Worm (Caenorhabditis elegans): ENCODE data around the gene sir-2.3.

The sir-2.3 gene

ce11 chrX:13350123-13350798, 18.8 kb downstream of the sir-2.3 start (continued):
- TF ChIP-seq Y5F2A.4 (GFP tag; optimal IDR thresholded peaks at IDR 0.05) = no peak

DNA sequence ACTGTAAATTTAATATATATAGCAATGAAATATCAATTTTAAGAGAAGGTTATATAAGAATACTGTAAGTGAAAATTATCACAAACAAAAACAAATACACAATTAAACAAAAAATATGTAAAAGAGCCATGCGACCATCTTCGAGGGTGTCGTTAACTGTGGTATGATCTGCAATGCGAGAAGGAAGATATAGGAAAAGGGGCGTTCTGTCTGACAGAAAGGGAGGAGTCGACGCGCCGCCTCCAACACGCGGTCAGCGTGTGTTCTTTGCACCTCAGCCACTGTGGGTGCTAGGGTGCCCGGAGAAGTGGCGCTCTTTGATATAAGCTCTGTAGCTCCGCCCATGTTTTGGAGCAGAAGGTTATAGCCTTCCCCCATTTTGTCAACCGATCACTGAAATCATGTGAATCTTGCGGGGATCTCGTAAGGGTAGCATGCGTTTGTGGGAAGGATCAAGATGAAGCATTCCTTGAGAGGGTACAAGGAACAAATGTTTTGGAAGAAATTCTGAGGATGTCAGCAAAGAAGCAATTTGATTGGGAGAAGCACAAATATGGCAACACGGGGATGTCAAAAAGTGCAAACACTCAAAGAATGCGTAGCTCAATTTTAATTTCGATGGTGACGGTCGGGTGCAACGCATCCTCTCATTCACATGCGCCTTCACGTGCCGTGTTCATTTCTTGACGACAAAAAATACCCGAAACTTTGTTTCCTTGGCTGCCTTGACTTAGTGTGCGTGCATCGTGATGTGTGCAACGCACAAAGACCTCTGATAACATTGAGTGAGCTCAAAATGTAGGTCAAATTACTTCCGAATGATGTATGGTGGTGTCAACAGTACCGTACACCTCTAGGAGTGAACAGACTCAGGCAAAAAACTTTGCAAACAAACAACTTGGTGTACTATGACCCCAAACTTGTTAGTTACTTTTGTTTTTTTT, 19.6 kb downstream of the sir-2.3 start, which contains the start of gene mxl-3:
Gene mxl-3, minus strand, starts transcription at position 1 of the 944 bp plus-strand sequence.
- 0 out of 2 replicates have a peak, but pooled peaks have one; percentile 55 for TF ChIP-seq zfp-3 (GFP tag; conservative IDR thresholded peaks at IDR 0.05)
- TF ChIP-seq ama-1 (optimal IDR thresholded peaks at IDR 0.05) = peak; percentile 86
- TF ChIP-seq zip-2 (tag; optimal IDR thresholded peaks at IDR 0.05) = no peak
- TF ChIP-seq tra-1 (GFP tag; IDR thresholded peaks at IDR 0.05) = peak; percentile 40; the same call in 1 of the 2 replicates
- peak; percentile 33 for TF ChIP-seq duxl-1 (tag; optimal IDR thresholded peaks at IDR 0.05; ENCODE audit: poor library complexity)
- TF ChIP-seq mdt-29 (GFP tag; IDR thresholded peaks at IDR 0.05) = peak; percentile 66
- no peak for TF ChIP-seq Y5F2A.4 (GFP tag; optimal IDR thresholded peaks at IDR 0.05)
- peak; percentile 71 for TF ChIP-seq nhr-11 (tag; optimal IDR thresholded peaks at IDR 0.05)
- TF ChIP-seq mdl-1 (tag; optimal IDR thresholded peaks at IDR 0.05) = peak in 1 of 2 experiments; percentile 40
- peak in 1 of 2 experiments; percentile 65 for TF ChIP-seq lsy-2 (tag; optimal IDR thresholded peaks at IDR 0.05)
- TF ChIP-seq pqm-1 (tag; optimal IDR thresholded peaks at IDR 0.05) = no peak
- TF ChIP-seq lim-7 (GFP tag; IDR thresholded peaks at IDR 0.05) = no peak
- 0 out of 2 replicates have a peak, but pooled peaks have one; percentile 31 for TF ChIP-seq nhr-42 (GFP tag; IDR thresholded peaks at IDR 0.05)
- TF ChIP-seq mxl-3 (GFP tag; optimal IDR thresholded peaks at IDR 0.05) = peak; percentile 97
- no peak for TF ChIP-seq egl-43 (GFP tag; IDR thresholded peaks at IDR 0.05)
- peak; percentile 54 for TF ChIP-seq hlh-11 (tag; optimal IDR thresholded peaks at IDR 0.05)
- TF ChIP-seq set-16 (GFP tag; IDR thresholded peaks at IDR 0.05) = peak; percentile 66
- TF ChIP-seq D1046.2 (GFP tag; IDR thresholded peaks at IDR 0.05) = no peak
- peak; percentile 32; the same call in 1 of the 2 replicates for TF ChIP-seq hmg-1.1 (GFP tag; IDR thresholded peaks at IDR 0.05)
- 0 out of 2 replicates have a peak, but pooled peaks have one; percentile 19 for TF ChIP-seq madf-9 (GFP tag; conservative IDR thresholded peaks at IDR 0.05)
- peak in 1 of 2 experiments; percentile 66 for TF ChIP-seq hif-1 (tag; optimal IDR thresholded peaks at IDR 0.05)
- TF ChIP-seq nhr-111 (GFP tag; optimal IDR thresholded peaks at IDR 0.05) = no peak
- 0 out of 2 replicates have a peak, but pooled peaks have one; percentile 19 for TF ChIP-seq lin-1 (GFP tag; IDR thresholded peaks at IDR 0.05)
- TF ChIP-seq nhr-28 (tag; optimal IDR thresholded peaks at IDR 0.05) = peak; percentile 70
- TF ChIP-seq ZK546.5 (tag; optimal IDR thresholded peaks at IDR 0.05) = no peak
- peak; percentile 91 for TF ChIP-seq aha-1 (tag)
- TF ChIP-seq php-3 (GFP tag; IDR thresholded peaks at IDR 0.05) = peak; percentile 78
- no peak for TF ChIP-seq sdz-12 (GFP tag; optimal IDR thresholded peaks at IDR 0.05)
- peak; percentile 42 for TF ChIP-seq nhr-77 (tag; optimal IDR thresholded peaks at IDR 0.05)
- TF ChIP-seq dmd-6 (GFP tag; IDR thresholded peaks at IDR 0.05) = peak; percentile 91
- TF ChIP-seq nhr-6 (tag; optimal IDR thresholded peaks at IDR 0.05) = peak; percentile 36
- 0 out of 2 replicates have a peak, but pooled peaks have one; percentile 29 for TF ChIP-seq ceh-20 (GFP tag; IDR thresholded peaks at IDR 0.05)
- peak; percentile 89 for TF ChIP-seq hlh-30 (tag; optimal IDR thresholded peaks at IDR 0.05; ENCODE audit: insufficient read depth)
- peak; percentile 73 for TF ChIP-seq mep-1 (tag; optimal IDR thresholded peaks at IDR 0.05)
- TF ChIP-seq daf-16 (GFP tag; optimal IDR thresholded peaks at IDR 0.05) = peak in 1 of 2 experiments; percentile 27
- peak; percentile 88 for TF ChIP-seq daf-16 (tag; optimal IDR thresholded peaks at IDR 0.05)
- peak; percentile 44 for TF ChIP-seq mes-2 (tag; optimal IDR thresholded peaks at IDR 0.05; ENCODE audit: poor library complexity, severe bottlenecking)
- TF ChIP-seq tag-97 (GFP tag; IDR thresholded peaks at IDR 0.05) = no peak
- no peak for TF ChIP-seq spr-3 (GFP tag; optimal IDR thresholded peaks at IDR 0.05)
- peak; percentile 65 for TF ChIP-seq dve-1 (tag; optimal IDR thresholded peaks at IDR 0.05; ENCODE audit: insufficient read depth)
- TF ChIP-seq mxl-2 (GFP tag; conservative IDR thresholded peaks at IDR 0.05) = peak; percentile 98
- peak; percentile 84 for TF ChIP-seq nhr-48 (tag; optimal IDR thresholded peaks at IDR 0.05)
- peak; percentile 9 for TF ChIP-seq F10B5.3 (tag; optimal IDR thresholded peaks at IDR 0.05)
- TF ChIP-seq F37D6.2 (tag; optimal IDR thresholded peaks at IDR 0.05) = no peak

Data from whole organism, L4 larva.